Worm (Caenorhabditis elegans) whole organism, young adult: ENCODE measurements around the gene F18E2.15.

Experiments
- B0035.1 ChIP-seq: sonication (generic microtip); optimal IDR thresholded peaks from 2 replicates; lab custom pipeline; 2016; ENCODE audit warnings: missing genetic modification characterization, mild to moderate bottlenecking, missing compliant biosample characterization, missing genotype, missing genetic modification reagents
- C17E4.6 ChIP-seq: fragments of 200-800 bp; sonication (Bioruptor generic); IDR thresholded peaks from 2 replicates; pipeline ENCODE4 v1.3.6; 2022; ENCODE audit warnings: missing genetic modification reagents, missing genetic modification characterization, missing compliant biosample characterization
- D2030.7 ChIP-seq: fragments of 200-800 bp; sonication (Bioruptor generic); IDR thresholded peaks from 2 replicates; pipeline ENCODE4 v1.3.6; 2022; ENCODE audit warnings: missing genetic modification reagents, missing genetic modification characterization, missing compliant biosample characterization
- F23B12.7 ChIP-seq: sonication (generic microtip); optimal IDR thresholded peaks from 2 replicates; lab custom pipeline; 2017; ENCODE audit warnings: missing genetic modification characterization, mild to moderate bottlenecking, missing compliant biosample characterization, antibody characterized with exemption, moderate library complexity; ENCODE audit not compliant: insufficient read depth
- F33H1.4 ChIP-seq: fragments of 200-800 bp; sonication (Bioruptor generic); IDR thresholded peaks from 2 replicates; pipeline ENCODE4 v1.3.6; 2022; ENCODE audit warnings: missing genetic modification reagents, missing genetic modification characterization, missing compliant biosample characterization
- F39B2.1 ChIP-seq: fragments of 200-800 bp; sonication (Bioruptor generic); IDR thresholded peaks from 2 replicates; pipeline ENCODE4 v1.3.6; 2022; ENCODE audit warnings: missing genetic modification reagents, missing genetic modification characterization, missing compliant biosample characterization
- F57C9.4 ChIP-seq: sonication (generic microtip); optimal IDR thresholded peaks from 2 replicates; lab custom pipeline; 2017; ENCODE audit warnings: mild to moderate bottlenecking, missing genetic modification characterization, missing compliant biosample characterization
- K12H6.12 ChIP-seq: fragments of 200-800 bp; sonication (Bioruptor generic); optimal IDR thresholded peaks from 2 replicates; lab custom pipeline; 2018; ENCODE audit warnings: mild to moderate bottlenecking, missing genetic modification characterization, missing compliant biosample characterization
- Y95B8A.8 ChIP-seq: fragments of 200-800 bp; sonication (Bioruptor generic); IDR thresholded peaks from 2 replicates; pipeline ENCODE4 v1.3.6; 2022; ENCODE audit warnings: missing genetic modification reagents, missing genetic modification characterization, missing compliant biosample characterization
- akir-1 ChIP-seq: fragments of 200-800 bp; sonication (Bioruptor generic); optimal IDR thresholded peaks from 2 replicates; lab custom pipeline; 2018; ENCODE audit warnings: mild to moderate bottlenecking, missing genetic modification characterization, moderate library complexity, missing compliant biosample characterization
- aptf-2 ChIP-seq: fragments of 200-800 bp; sonication (Bioruptor generic); conservative IDR thresholded peaks from 2 replicates; pipeline ENCODE4 v1.3.6; 2022; ENCODE audit warnings: missing genetic modification reagents, missing genetic modification characterization, missing compliant biosample characterization
- attf-3 ChIP-seq: fragments of 200-800 bp; sonication (Bioruptor generic); conservative IDR thresholded peaks from 2 replicates; pipeline ENCODE4 v1.3.6; 2022; ENCODE audit warnings: missing genetic modification reagents, missing genetic modification characterization, missing compliant biosample characterization
- attf-6 ChIP-seq: fragments of 200-800 bp; sonication (Bioruptor generic); IDR thresholded peaks from 2 replicates; pipeline ENCODE4 v1.3.6; 2022; ENCODE audit warnings: missing genetic modification reagents, missing genetic modification characterization, missing compliant biosample characterization
- cebp-1 ChIP-seq, 2 experiments: fragments of 200-800 bp in 1 of 2; sonication (Bioruptor generic) in 1 of 2; sonication (generic microtip) in 1 of 2; IDR thresholded peaks in 1 of 2; optimal IDR thresholded peaks in 1 of 2; 2 replicates each; pipeline versions ENCODE4 v1.3.6 to Lab custom; 2017 to 2022; ENCODE audit warnings: missing compliant biosample characterization in 2 of 2, missing genetic modification characterization in 2 of 2, mild to moderate bottlenecking in 1 of 2, missing genetic modification reagents in 1 of 2, moderate library complexity in 1 of 2
- ceh-58 ChIP-seq: fragments of 200-800 bp; sonication (Bioruptor generic); IDR thresholded peaks from 2 replicates; pipeline ENCODE4 v1.3.6; 2022; ENCODE audit warnings: missing genetic modification characterization, missing compliant biosample characterization
- ceh-91 ChIP-seq: fragments of 200-800 bp; sonication (Bioruptor generic); IDR thresholded peaks from 2 replicates; pipeline ENCODE4 v1.3.6; 2022; ENCODE audit warnings: missing genetic modification reagents, missing genetic modification characterization, missing compliant biosample characterization
- dox-1 ChIP-seq: fragments of 200-800 bp; sonication (Bioruptor generic); IDR thresholded peaks from 2 replicates; pipeline ENCODE4 v1.3.6; 2022; ENCODE audit warnings: missing genetic modification reagents, missing genetic modification characterization, missing compliant biosample characterization
- dpff-1 ChIP-seq: sonication (generic microtip); optimal IDR thresholded peaks from 2 replicates; lab custom pipeline; 2017; ENCODE audit warnings: mild to moderate bottlenecking, missing genetic modification characterization, missing compliant biosample characterization
- dpl-1 ChIP-seq: fragments of 150-350 bp; optimal IDR thresholded peaks from 2 replicates; lab custom pipeline; 2014; ENCODE audit warnings: missing biosample characterization, missing genetic modification reagents, missing genetic modification characterization
- efl-1 ChIP-seq: fragments of 150-350 bp; optimal IDR thresholded peaks from 2 replicates; lab custom pipeline; 2014; ENCODE audit warnings: missing biosample characterization, missing genetic modification reagents, missing genetic modification characterization
- fkh-3 ChIP-seq: sonication (generic microtip); optimal IDR thresholded peaks from 2 replicates; lab custom pipeline; 2016; ENCODE audit warnings: mild to moderate bottlenecking, missing genetic modification characterization, missing compliant biosample characterization
- hlh-12 ChIP-seq: sonication (generic microtip); optimal IDR thresholded peaks from 2 replicates; lab custom pipeline; 2016; ENCODE audit warnings: missing genetic modification characterization, missing compliant biosample characterization
- hsf-1 ChIP-seq: fragments of 200-800 bp; sonication (Bioruptor generic); IDR thresholded peaks from 2 replicates; pipeline ENCODE4 v1.3.6; 2022; ENCODE audit warnings: missing genetic modification reagents, missing genetic modification characterization, missing compliant biosample characterization
- let-607 ChIP-seq, 2 experiments: fragments of 200-800 bp in 1 of 2; sonication (Bioruptor generic) in 1 of 2; sonication (generic microtip) in 1 of 2; optimal IDR thresholded peaks; 2 replicates each; lab custom pipeline; 2016 to 2018; ENCODE audit warnings: mild to moderate bottlenecking in 2 of 2, missing compliant biosample characterization in 2 of 2, missing genetic modification characterization in 2 of 2, moderate library complexity in 2 of 2, missing genotype in 1 of 2
- lin-26 ChIP-seq: fragments of 200-800 bp; sonication (Bioruptor generic); IDR thresholded peaks from 2 replicates; pipeline ENCODE4 v1.3.6; 2022; ENCODE audit warnings: missing genetic modification reagents, missing genetic modification characterization, missing compliant biosample characterization
- lin-54 ChIP-seq: fragments of 200-800 bp; sonication (Bioruptor generic); optimal IDR thresholded peaks from 2 replicates; lab custom pipeline; 2018; ENCODE audit warnings: mild to moderate bottlenecking, missing genetic modification characterization, missing compliant biosample characterization
- lsl-1 ChIP-seq: fragments of 200-800 bp; sonication (Bioruptor generic); optimal IDR thresholded peaks from 2 replicates; lab custom pipeline; 2018; ENCODE audit warnings: mild to moderate bottlenecking, missing genetic modification characterization, moderate library complexity, missing compliant biosample characterization
- madf-6 ChIP-seq: fragments of 200-800 bp; sonication (Bioruptor generic); IDR thresholded peaks from 2 replicates; pipeline ENCODE4 v1.3.6; 2022; ENCODE audit warnings: missing genetic modification reagents, missing genetic modification characterization, missing compliant biosample characterization
- madf-8 ChIP-seq: fragments of 200-800 bp; sonication (Bioruptor generic); conservative IDR thresholded peaks from 2 replicates; pipeline ENCODE4 v1.3.6; 2022; ENCODE audit warnings: missing genetic modification reagents, missing genetic modification characterization, missing compliant biosample characterization
- nhr-80 ChIP-seq: sonication (generic microtip); optimal IDR thresholded peaks from 2 replicates; lab custom pipeline; 2016; ENCODE audit warnings: missing genetic modification characterization, missing compliant biosample characterization
- nhr-90 ChIP-seq: sonication (generic microtip); optimal IDR thresholded peaks from 2 replicates; lab custom pipeline; 2016; ENCODE audit warnings: missing genotype, mild to moderate bottlenecking, missing genetic modification characterization, missing compliant biosample characterization
- sdz-38 ChIP-seq: sonication (generic microtip); optimal IDR thresholded peaks from 2 replicates; lab custom pipeline; 2016; ENCODE audit warnings: missing genotype, missing genetic modification characterization, missing compliant biosample characterization
- snpc-1.1 ChIP-seq: sonication (generic microtip); optimal IDR thresholded peaks from 2 replicates; lab custom pipeline; 2017; ENCODE audit warnings: missing genetic modification characterization, mild to moderate bottlenecking, missing compliant biosample characterization, antibody characterized with exemption, moderate library complexity, missing genotype, missing genetic modification reagents; ENCODE audit not compliant: insufficient read depth
- snpc-1.3 ChIP-seq: sonication (generic microtip); optimal IDR thresholded peaks from 2 replicates; lab custom pipeline; 2017; ENCODE audit warnings: missing genetic modification characterization, mild to moderate bottlenecking, missing compliant biosample characterization, antibody characterized with exemption, moderate library complexity, missing genotype, missing genetic modification reagents; ENCODE audit not compliant: insufficient read depth
- snpc-3.4 ChIP-seq: sonication (generic microtip); optimal IDR thresholded peaks from 2 replicates; lab custom pipeline; 2017; ENCODE audit warnings: missing genetic modification characterization, mild to moderate bottlenecking, missing compliant biosample characterization, antibody characterized with exemption, moderate library complexity, missing genotype, missing genetic modification reagents
- snpc-4 ChIP-seq, 5 experiments: fragments of 150-350 bp in 1 of 5; sonication (generic microtip) in 4 of 5; optimal IDR thresholded peaks; 2 replicates each; lab custom pipeline; 2014 to 2018; ENCODE audit warnings: missing genetic modification characterization in 5 of 5, missing biosample characterization in 3 of 5, antibody characterized with exemption in 2 of 5, mild to moderate bottlenecking in 2 of 5, missing compliant biosample characterization in 2 of 5, missing genotype in 2 of 5, moderate library complexity in 2 of 5, missing genetic modification reagents in 1 of 5
- tbp1 ChIP-seq: fragments of 200-800 bp; sonication (Bioruptor generic); optimal IDR thresholded peaks from 2 replicates; lab custom pipeline; 2018; ENCODE audit warnings: mild to moderate bottlenecking, missing genetic modification characterization, missing compliant biosample characterization
- tbx-9 ChIP-seq: sonication (generic microtip); optimal IDR thresholded peaks from 2 replicates; lab custom pipeline; 2016; ENCODE audit warnings: borderline replicate concordance, missing genetic modification characterization, inconsistent platforms, missing compliant biosample characterization
- tlf-1 ChIP-seq: fragments of 200-800 bp; sonication (Bioruptor generic); optimal IDR thresholded peaks from 2 replicates; lab custom pipeline; 2018; ENCODE audit warnings: mild to moderate bottlenecking, missing genetic modification characterization, missing compliant biosample characterization
- xnd-1 ChIP-seq: sonication (generic microtip); optimal IDR thresholded peaks from 2 replicates; lab custom pipeline; 2016; ENCODE audit warnings: missing genotype, missing genetic modification reagents, missing genetic modification characterization, missing compliant biosample characterization
- zfh-2 ChIP-seq: fragments of 200-800 bp; sonication (Bioruptor generic); conservative IDR thresholded peaks from 2 replicates; pipeline ENCODE4 v1.3.6; 2022; ENCODE audit warnings: missing genetic modification reagents, missing genetic modification characterization, missing compliant biosample characterization
- ztf-26 ChIP-seq: sonication (generic microtip); optimal IDR thresholded peaks from 2 replicates; lab custom pipeline; 2017; ENCODE audit warnings: missing genetic modification characterization, missing compliant biosample characterization

F18E2.15 gene

ce11 chrV:12763291-12763995, 2.6 kb upstream of the F18E2.15 start, which contains the start of the genes abcf-1 and scc-3:
Gene abcf-1 (minus strand): TSS chrV:12763375.
Gene scc-3 (plus strand): TSS chrV:12763945.
- TF ChIP-seq hlh-12 (tag; lab: Kevin White, UChicago) (no peak), nhr-90 (no peak), efl-1 (GFP tag; lab: Kevin White, UChicago) (peak; percentile 91), fkh-3 (tag; lab: Kevin White, UChicago) (no peak), tlf-1 (no peak), attf-3 (peak; percentile 64), nhr-80 (no peak), C17E4.6 (GFP tag; lab: Robert Waterston, UW) (no peak), cebp-1 (GFP tag; IDR thresholded peaks at IDR 0.05; lab: Robert Waterston, UW) (no peak), cebp-1 (tag; optimal IDR thresholded peaks at IDR 0.05; lab: Kevin White, UChicago) (peak; percentile 80), dox-1 (0 out of 2 replicates have a peak, but pooled peaks have one; percentile 14), aptf-2 (GFP tag; lab: Robert Waterston, UW) (no peak), K12H6.12 (tag; lab: Kevin White, UChicago) (no peak), xnd-1 (tag; lab: Kevin White, UChicago) (peak; percentile 10), F57C9.4 (tag; lab: Kevin White, UChicago) (no peak), akir-1 (GFP tag; lab: Kevin White, UChicago) (no peak), ztf-26 (no peak), attf-6 (no peak), B0035.1 (no peak), zfh-2 (no peak), madf-6 (GFP tag; lab: Robert Waterston, UW) (peak; percentile 81; the same call in 1 of the 2 replicates), hsf-1 (GFP tag; lab: Robert Waterston, UW) (no peak), lin-26 (GFP tag; lab: Robert Waterston, UW) (no peak), D2030.7 (GFP tag; lab: Robert Waterston, UW) (0 out of 2 replicates have a peak, but pooled peaks have one; percentile 35), snpc-3.4 (tag; lab: Kevin White, UChicago) (peak; percentile 42), snpc-4 (GFP tag; optimal IDR thresholded peaks at IDR 0.05; lab: Kevin White, UChicago) (no peak), snpc-4 (tag; optimal IDR thresholded peaks at IDR 0.05; lab: Kevin White, UChicago) (peak in 1 of 4 experiments; percentile 43), dpl-1 (peak; percentile 51), snpc-1.3 (tag; lab: Kevin White, UChicago) (peak; percentile 71), F23B12.7 (tag; lab: Kevin White, UChicago) (peak; percentile 25), snpc-1.1 (tag; lab: Kevin White, UChicago) (peak; percentile 39), tbx-9 (no peak), F33H1.4 (GFP tag; lab: Robert Waterston, UW) (peak; percentile 48), tbp1 (GFP tag; lab: Kevin White, UChicago) (peak; percentile 15), lin-54 (peak; percentile 35), let-607 (tag; optimal IDR thresholded peaks at IDR 0.05; lab: Kevin White, UChicago) (no peak), ceh-91 (peak; percentile 61), F39B2.1 (GFP tag; lab: Robert Waterston, UW) (no peak), Y95B8A.8 (GFP tag; lab: Robert Waterston, UW) (no peak), dpff-1 (no peak), madf-8 (GFP tag; lab: Robert Waterston, UW) (peak; percentile 60), ceh-58 (GFP tag; lab: Robert Waterston, UW) (no peak), lsl-1 (peak; percentile 77), sdz-38 (no peak)
